Worm (Caenorhabditis elegans) whole organism, young adult: Measurements from ENCODE around the gene oac-48.
A peak's percentile ranks its signal among the peaks of the same experiment; 100 is the strongest.

Source experiments
- B0019.2 ChIP-seq: fragments of 200-800 bp; sonication (Bioruptor generic); conservative IDR thresholded peaks from 2 replicates; pipeline ENCODE4 v1.3.6; 2022; ENCODE audit warnings: missing genetic modification reagents, missing genetic modification characterization, missing compliant biosample characterization
- B0336.3 ChIP-seq: fragments of 200-800 bp; sonication (Bioruptor generic); IDR thresholded peaks from 2 replicates; pipeline ENCODE4 v1.3.6; 2022; ENCODE audit warnings: missing genetic modification characterization, missing compliant biosample characterization
- F22D6.2 ChIP-seq: sonication (generic microtip); optimal IDR thresholded peaks from 2 replicates; lab custom pipeline; 2016; ENCODE audit warnings: mild to moderate bottlenecking, missing genetic modification characterization, missing compliant biosample characterization
- F33H1.4 ChIP-seq: fragments of 200-800 bp; sonication (Bioruptor generic); IDR thresholded peaks from 2 replicates; pipeline ENCODE4 v1.3.6; 2022; ENCODE audit warnings: missing genetic modification reagents, missing genetic modification characterization, missing compliant biosample characterization
- F37B4.10 ChIP-seq: fragments of 200-800 bp; sonication (Bioruptor generic); IDR thresholded peaks from 2 replicates; pipeline ENCODE4 v1.3.6; 2022; ENCODE audit warnings: missing genetic modification characterization, missing compliant biosample characterization
- F39B2.1 ChIP-seq: fragments of 200-800 bp; sonication (Bioruptor generic); IDR thresholded peaks from 2 replicates; pipeline ENCODE4 v1.3.6; 2022; ENCODE audit warnings: missing genetic modification reagents, missing genetic modification characterization, missing compliant biosample characterization
- F52B5.7 ChIP-seq: sonication (generic microtip); optimal IDR thresholded peaks from 2 replicates; lab custom pipeline; 2016; ENCODE audit warnings: mild to moderate bottlenecking, missing genetic modification characterization, missing compliant biosample characterization
- T07F8.4 ChIP-seq: sonication (generic microtip); optimal IDR thresholded peaks from 2 replicates; lab custom pipeline; 2016; ENCODE audit warnings: mild to moderate bottlenecking, missing genetic modification characterization, moderate library complexity, missing compliant biosample characterization
- Y53F4B.3 ChIP-seq: fragments of 200-800 bp; sonication (Bioruptor generic); IDR thresholded peaks from 2 replicates; pipeline ENCODE4 v1.3.6; 2022; ENCODE audit warnings: missing genetic modification reagents, missing genetic modification characterization, missing compliant biosample characterization
- Y56A3A.18 ChIP-seq: fragments of 200-800 bp; sonication (Bioruptor generic); IDR thresholded peaks from 2 replicates; pipeline ENCODE4 v1.3.6; 2022; ENCODE audit warnings: missing genetic modification reagents, missing genetic modification characterization, missing compliant biosample characterization
- ZK185.1 ChIP-seq: sonication (generic microtip); optimal IDR thresholded peaks from 2 replicates; lab custom pipeline; 2016; ENCODE audit warnings: mild to moderate bottlenecking, missing genetic modification characterization, missing compliant biosample characterization; ENCODE audit not compliant: poor library complexity, severe bottlenecking
- ama-1 ChIP-seq, 3 experiments: fragments of 150-350 bp in 1 of 3; sonication (generic microtip) in 2 of 3; optimal IDR thresholded peaks; 2 replicates each; lab custom pipeline; 2014 to 2018; ENCODE audit warnings: missing biosample characterization in 2 of 3, missing genetic modification characterization in 2 of 3, missing genetic modification reagents in 2 of 3
- attf-3 ChIP-seq: fragments of 200-800 bp; sonication (Bioruptor generic); conservative IDR thresholded peaks from 2 replicates; pipeline ENCODE4 v1.3.6; 2022; ENCODE audit warnings: missing genetic modification reagents, missing genetic modification characterization, missing compliant biosample characterization
- attf-5 ChIP-seq: fragments of 200-800 bp; sonication (Bioruptor generic); optimal IDR thresholded peaks from 2 replicates; lab custom pipeline; 2018; ENCODE audit warnings: mild to moderate bottlenecking, missing genetic modification characterization, missing compliant biosample characterization
- attf-6 ChIP-seq: fragments of 200-800 bp; sonication (Bioruptor generic); IDR thresholded peaks from 2 replicates; pipeline ENCODE4 v1.3.6; 2022; ENCODE audit warnings: missing genetic modification reagents, missing genetic modification characterization, missing compliant biosample characterization
- ceh-58 ChIP-seq: fragments of 200-800 bp; sonication (Bioruptor generic); IDR thresholded peaks from 2 replicates; pipeline ENCODE4 v1.3.6; 2022; ENCODE audit warnings: missing genetic modification characterization, missing compliant biosample characterization
- ceh-79 ChIP-seq: sonication (generic microtip); optimal IDR thresholded peaks from 2 replicates; lab custom pipeline; 2017; ENCODE audit warnings: mild to moderate bottlenecking, missing genetic modification characterization, missing compliant biosample characterization
- egrh-3 ChIP-seq: fragments of 200-800 bp; sonication (Bioruptor generic); IDR thresholded peaks from 2 replicates; pipeline ENCODE4 v1.3.6; 2022; ENCODE audit warnings: missing genetic modification reagents, missing genetic modification characterization, missing compliant biosample characterization
- hrde-1 ChIP-seq: sonication (generic microtip); optimal IDR thresholded peaks from 2 replicates; lab custom pipeline; 2016; ENCODE audit warnings: missing genetic modification characterization, mild to moderate bottlenecking, missing compliant biosample characterization, moderate library complexity, missing genotype, missing genetic modification reagents, borderline replicate concordance
- let-607 ChIP-seq, 2 experiments: fragments of 200-800 bp in 1 of 2; sonication (Bioruptor generic) in 1 of 2; sonication (generic microtip) in 1 of 2; optimal IDR thresholded peaks; 2 replicates each; lab custom pipeline; 2016 to 2018; ENCODE audit warnings: mild to moderate bottlenecking in 2 of 2, missing compliant biosample characterization in 2 of 2, missing genetic modification characterization in 2 of 2, moderate library complexity in 2 of 2, missing genotype in 1 of 2
- lin-40 ChIP-seq: sonication (generic microtip); optimal IDR thresholded peaks from 2 replicates; lab custom pipeline; 2016; ENCODE audit warnings: missing genetic modification characterization, mild to moderate bottlenecking, missing compliant biosample characterization, missing genotype, missing genetic modification reagents
- lsl-1 ChIP-seq: fragments of 200-800 bp; sonication (Bioruptor generic); optimal IDR thresholded peaks from 2 replicates; lab custom pipeline; 2018; ENCODE audit warnings: mild to moderate bottlenecking, missing genetic modification characterization, moderate library complexity, missing compliant biosample characterization
- madf-3 ChIP-seq: fragments of 200-800 bp; sonication (Bioruptor generic); IDR thresholded peaks from 2 replicates; pipeline ENCODE4 v1.3.6; 2022; ENCODE audit warnings: missing genetic modification reagents, missing genetic modification characterization, missing compliant biosample characterization
- mel-28 ChIP-seq: sonication (generic microtip); optimal IDR thresholded peaks from 2 replicates; lab custom pipeline; 2016; ENCODE audit warnings: borderline replicate concordance, mild to moderate bottlenecking, missing genetic modification characterization, missing compliant biosample characterization
- nfya-1 ChIP-seq: sonication (generic microtip); optimal IDR thresholded peaks from 2 replicates; lab custom pipeline; 2017; ENCODE audit warnings: antibody characterized with exemption, missing compliant biosample characterization, missing genetic modification characterization, borderline replicate concordance; ENCODE audit not compliant: insufficient read depth
- nfya-2 ChIP-seq: fragments of 200-800 bp; sonication (Bioruptor generic); IDR thresholded peaks from 2 replicates; pipeline ENCODE4 v1.3.6; 2022; ENCODE audit warnings: missing genetic modification reagents, missing genetic modification characterization, missing compliant biosample characterization
- nhr-179 ChIP-seq: sonication (generic microtip); optimal IDR thresholded peaks from 2 replicates; lab custom pipeline; 2016; ENCODE audit warnings: mild to moderate bottlenecking, missing genetic modification characterization, missing compliant biosample characterization
- nhr-80 ChIP-seq: sonication (generic microtip); optimal IDR thresholded peaks from 2 replicates; lab custom pipeline; 2016; ENCODE audit warnings: missing genetic modification characterization, missing compliant biosample characterization
- pha-4 ChIP-seq: fragments of 150-350 bp; sonication (generic microtip); optimal IDR thresholded peaks from 2 replicates; lab custom pipeline; 2014; ENCODE audit warnings: missing biosample characterization, missing genetic modification reagents, missing genetic modification characterization
- rcor-1 ChIP-seq: fragments of 200-800 bp; sonication (Bioruptor generic); IDR thresholded peaks from 2 replicates; pipeline ENCODE4 v1.3.6; 2022; ENCODE audit warnings: missing genetic modification reagents, missing genetic modification characterization, missing compliant biosample characterization
- repo-1 ChIP-seq: sonication (generic microtip); optimal IDR thresholded peaks from 2 replicates; lab custom pipeline; 2017; ENCODE audit warnings: mild to moderate bottlenecking, missing genetic modification characterization, missing compliant biosample characterization
- snpc-1.3 ChIP-seq: sonication (generic microtip); optimal IDR thresholded peaks from 2 replicates; lab custom pipeline; 2017; ENCODE audit warnings: missing genetic modification characterization, mild to moderate bottlenecking, missing compliant biosample characterization, antibody characterized with exemption, moderate library complexity, missing genotype, missing genetic modification reagents; ENCODE audit not compliant: insufficient read depth
- snpc-4 ChIP-seq, 5 experiments: fragments of 150-350 bp in 1 of 5; sonication (generic microtip) in 4 of 5; optimal IDR thresholded peaks; 2 replicates each; lab custom pipeline; 2014 to 2018; ENCODE audit warnings: missing genetic modification characterization in 5 of 5, missing biosample characterization in 3 of 5, antibody characterized with exemption in 2 of 5, mild to moderate bottlenecking in 2 of 5, missing compliant biosample characterization in 2 of 5, missing genotype in 2 of 5, moderate library complexity in 2 of 5, missing genetic modification reagents in 1 of 5
- tbp1 ChIP-seq: fragments of 200-800 bp; sonication (Bioruptor generic); optimal IDR thresholded peaks from 2 replicates; lab custom pipeline; 2018; ENCODE audit warnings: mild to moderate bottlenecking, missing genetic modification characterization, missing compliant biosample characterization
- tlf-1 ChIP-seq: fragments of 200-800 bp; sonication (Bioruptor generic); optimal IDR thresholded peaks from 2 replicates; lab custom pipeline; 2018; ENCODE audit warnings: mild to moderate bottlenecking, missing genetic modification characterization, missing compliant biosample characterization
- unc-130 ChIP-seq: sonication (generic microtip); optimal IDR thresholded peaks from 2 replicates; lab custom pipeline; 2016; ENCODE audit warnings: missing genetic modification reagents, missing genetic modification characterization, missing compliant biosample characterization
- ztf-18 ChIP-seq: sonication (generic microtip); optimal IDR thresholded peaks from 2 replicates; lab custom pipeline; 2016; ENCODE audit warnings: missing genotype, mild to moderate bottlenecking, missing genetic modification characterization, missing compliant biosample characterization
- ztf-25 ChIP-seq: fragments of 200-800 bp; sonication (Bioruptor generic); IDR thresholded peaks from 2 replicates; pipeline ENCODE4 v1.3.6; 2022; ENCODE audit warnings: missing genetic modification reagents, missing genetic modification characterization, missing compliant biosample characterization
- ztf-6 ChIP-seq: fragments of 200-800 bp; sonication (Bioruptor generic); IDR thresholded peaks from 2 replicates; pipeline ENCODE4 v1.3.6; 2022; ENCODE audit warnings: missing genetic modification reagents, missing genetic modification characterization, missing compliant biosample characterization

oac-48 gene

ce11 chrIV:13682733-13683132 is 9.1 kb downstream of the oac-48 start:
- TF ChIP-seq lsl-1 (GFP tag; lab: Kevin White, UChicago) (no peak), nhr-80 (tag; lab: Kevin White, UChicago) (peak; percentile 13)

- no peak for TF ChIP-seq nfya-2 (GFP tag; lab: Robert Waterston, UW)
- TF ChIP-seq T07F8.4 (tag; lab: Kevin White, UChicago): no peak
- TF ChIP-seq tbp1 (GFP tag; lab: Kevin White, UChicago): no peak
- TF ChIP-seq let-607 (tag; optimal IDR thresholded peaks at IDR 0.05; lab: Kevin White, UChicago): no peak
- no peak for TF ChIP-seq madf-3 (GFP tag; lab: Robert Waterston, UW)
- 0 out of 2 replicates have a peak, but pooled peaks have one; percentile 55 for TF ChIP-seq attf-6 (GFP tag; lab: Robert Waterston, UW)
- no peak for TF ChIP-seq tlf-1 (GFP tag; lab: Kevin White, UChicago)
- TF ChIP-seq ama-1 (optimal IDR thresholded peaks at IDR 0.05; lab: Kevin White, UChicago): no peak
- no peak for TF ChIP-seq ama-1 (GFP tag; optimal IDR thresholded peaks at IDR 0.05; lab: Kevin White, UChicago)
- no peak for TF ChIP-seq snpc-4 (GFP tag; optimal IDR thresholded peaks at IDR 0.05; lab: Kevin White, UChicago)
- TF ChIP-seq snpc-4 (tag; optimal IDR thresholded peaks at IDR 0.05; lab: Kevin White, UChicago): peak in 1 of 4 experiments; percentile 73
- TF ChIP-seq F39B2.1 (GFP tag; lab: Robert Waterston, UW): no peak
- TF ChIP-seq snpc-1.3 (tag; lab: Kevin White, UChicago): no peak
- TF ChIP-seq ceh-79 (tag; lab: Kevin White, UChicago): no peak
- no peak for TF ChIP-seq ztf-6
- TF ChIP-seq F37B4.10: no peak
Measured at ce11 chrIV:13684827-13685226, 11.2 kb downstream of the oac-48 start.

- TF ChIP-seq B0336.3 (GFP tag; lab: Robert Waterston, UW) (no peak), attf-6 (GFP tag; lab: Robert Waterston, UW) (peak; percentile 79), attf-3 (peak; percentile 91), snpc-4 (GFP tag; optimal IDR thresholded peaks at IDR 0.05; lab: Kevin White, UChicago) (peak; percentile 66), snpc-4 (tag; optimal IDR thresholded peaks at IDR 0.05; lab: Kevin White, UChicago) (peak in 3 of 4 experiments; percentile 60 to 73 (median 70))
Measured at ce11 chrIV:13686965-13687425, 13.4 kb downstream of the oac-48 start, which contains the start of gene nyn-1. Gene nyn-1, minus strand, starts transcription at chrIV:13687015.

- no peak for TF ChIP-seq F22D6.2
- TF ChIP-seq Y53F4B.3 (GFP tag; lab: Robert Waterston, UW): no peak
- TF ChIP-seq Y56A3A.18: no peak
- TF ChIP-seq let-607 (tag; optimal IDR thresholded peaks at IDR 0.05; lab: Kevin White, UChicago): no peak
- TF ChIP-seq egrh-3: no peak
- 0 out of 2 replicates have a peak, but pooled peaks have one; percentile 39 for TF ChIP-seq attf-3
- no peak for TF ChIP-seq attf-5 (GFP tag; lab: Kevin White, UChicago)
- no peak for TF ChIP-seq ztf-18 (tag; lab: Kevin White, UChicago)
- no peak for TF ChIP-seq mel-28
- no peak for TF ChIP-seq repo-1 (tag; lab: Kevin White, UChicago)
- no peak for TF ChIP-seq hrde-1 (tag; lab: Kevin White, UChicago)
- TF ChIP-seq F52B5.7: no peak
- TF ChIP-seq tbp1 (GFP tag; lab: Kevin White, UChicago): peak; percentile 28
- TF ChIP-seq ceh-58 (GFP tag; lab: Robert Waterston, UW): no peak
- no peak for TF ChIP-seq ztf-6
- TF ChIP-seq ztf-25 (GFP tag; lab: Robert Waterston, UW): no peak
- no peak for TF ChIP-seq rcor-1 (GFP tag; lab: Robert Waterston, UW)
- TF ChIP-seq nfya-1 (tag; lab: Kevin White, UChicago): no peak
- no peak for TF ChIP-seq unc-130 (GFP tag; lab: Kevin White, UChicago)
- no peak for TF ChIP-seq pha-4 (tag; lab: Kevin White, UChicago)
- no peak for TF ChIP-seq nhr-179 (tag; lab: Kevin White, UChicago)
- no peak for TF ChIP-seq F33H1.4 (GFP tag; lab: Robert Waterston, UW)
- no peak for TF ChIP-seq B0019.2 (GFP tag; lab: Robert Waterston, UW)
- no peak for TF ChIP-seq lin-40
- peak; percentile 74 for TF ChIP-seq lsl-1 (GFP tag; lab: Kevin White, UChicago)
- TF ChIP-seq snpc-4 (GFP tag; optimal IDR thresholded peaks at IDR 0.05; lab: Kevin White, UChicago): peak; percentile 45
- TF ChIP-seq snpc-4 (tag; optimal IDR thresholded peaks at IDR 0.05; lab: Kevin White, UChicago): peak in 3 of 4 experiments; percentile 77 to 85 (median 84)
- TF ChIP-seq ZK185.1 (tag; lab: Kevin White, UChicago): no peak
- no peak for TF ChIP-seq ama-1 (optimal IDR thresholded peaks at IDR 0.05; lab: Kevin White, UChicago)
- TF ChIP-seq ama-1 (GFP tag; optimal IDR thresholded peaks at IDR 0.05; lab: Kevin White, UChicago): no peak
Measured at ce11 chrIV:13687631-13688030, 14.0 kb downstream of the oac-48 start.
